Fruit fly (Drosophila melanogaster) whole organism, wandering third instar larva: ENCODE results near the gene Sirt1.
A peak's percentile ranks its signal among the peaks of the same experiment; 100 is the strongest.

Experiments used
- Abd-B ChIP-seq: fragments of >200 bp; optimal IDR thresholded peaks from 2 replicates; lab custom pipeline; 2017; ENCODE audit warnings: missing biosample characterization, missing genetic modification characterization
- CG32264 ChIP-seq: fragments of 200-800 bp; sonication (Bioruptor generic); optimal IDR thresholded peaks from 2 replicates; lab custom pipeline; 2016; ENCODE audit warnings: missing biosample characterization, missing genetic modification characterization
- CG9705 ChIP-seq: fragments of 200-800 bp; sonication (Bioruptor generic); optimal IDR thresholded peaks from 2 replicates; lab custom pipeline; 2018; ENCODE audit warnings: missing biosample characterization, mild to moderate bottlenecking, missing genetic modification characterization
- CrebA ChIP-seq: fragments of 200-800 bp; sonication (Bioruptor generic); optimal IDR thresholded peaks from 2 replicates; lab custom pipeline; 2016; ENCODE audit warnings: missing biosample characterization, mild to moderate bottlenecking, missing genetic modification characterization, borderline replicate concordance
- Dfd ChIP-seq: fragments of >200 bp; optimal IDR thresholded peaks from 2 replicates; lab custom pipeline; 2017; ENCODE audit warnings: missing biosample characterization, missing genetic modification characterization
- Dif ChIP-seq: fragments of 200-275, 200-300 bp; sonication (Bioruptor generic); optimal IDR thresholded peaks from 2 replicates; lab custom pipeline; 2018; ENCODE audit warnings: missing biosample characterization, missing genetic modification characterization; ENCODE audit not compliant: partially characterized antibody
- GATAd ChIP-seq: sonication (Bioruptor generic); optimal IDR thresholded peaks from 2 replicates; lab custom pipeline; 2016; ENCODE audit warnings: missing biosample characterization, missing genetic modification characterization
- HLH106 ChIP-seq: fragments of 200-800 bp; optimal IDR thresholded peaks from 3 replicates; lab custom pipeline; 2019; ENCODE audit warnings: missing biosample characterization, mild to moderate bottlenecking, missing genetic modification characterization, moderate library complexity
- Hnf4 ChIP-seq: fragments of 200-800 bp; sonication (Bioruptor generic); optimal IDR thresholded peaks from 2 replicates; lab custom pipeline; 2016; ENCODE audit warnings: missing biosample characterization, mild to moderate bottlenecking, missing genetic modification characterization
- Hr78 ChIP-seq: fragments of >200 bp; optimal IDR thresholded peaks from 2 replicates; lab custom pipeline; 2017; ENCODE audit warnings: missing biosample characterization, missing genetic modification characterization
- Hr83 ChIP-seq: fragments of 200-300 bp; sonication (Bioruptor generic); optimal IDR thresholded peaks from 2 replicates; lab custom pipeline; 2016; ENCODE audit warnings: missing biosample characterization, mild to moderate bottlenecking, missing genetic modification characterization, moderate library complexity; ENCODE audit not compliant: poor library complexity, severe bottlenecking
- Jra ChIP-seq: sonication (Bioruptor generic); optimal IDR thresholded peaks from 2 replicates; lab custom pipeline; 2016; ENCODE audit warnings: missing biosample characterization, missing genetic modification characterization
- Mio ChIP-seq: sonication (Bioruptor generic); optimal IDR thresholded peaks from 2 replicates; lab custom pipeline; 2016; ENCODE audit warnings: missing biosample characterization, missing genetic modification characterization
- Myc ChIP-seq: fragments of >200 bp; optimal IDR thresholded peaks from 2 replicates; lab custom pipeline; 2017
- N ChIP-seq: fragments of >200 bp; optimal IDR thresholded peaks from 2 replicates; lab custom pipeline; 2018; ENCODE audit warnings: missing biosample characterization, missing external identifiers, missing genetic modification characterization
- OdsH ChIP-seq: fragments of 200-800 bp; sonication (Bioruptor generic); optimal IDR thresholded peaks from 2 replicates; lab custom pipeline; 2016; ENCODE audit warnings: missing biosample characterization, mild to moderate bottlenecking, missing genetic modification characterization
- Rel ChIP-seq, 2 experiments: fragments of 200-800 bp; sonication (Bioruptor generic) in 1 of 2; optimal IDR thresholded peaks; 2 replicates in 1 of 2; 3 replicates in 1 of 2; lab custom pipeline; 2016 to 2019; ENCODE audit warnings: mild to moderate bottlenecking in 2 of 2, missing biosample characterization in 2 of 2, missing genetic modification characterization in 2 of 2, moderate library complexity in 1 of 2
- Sp1 ChIP-seq: fragments of 200-800 bp; sonication (Bioruptor generic); optimal IDR thresholded peaks from 3 replicates; lab custom pipeline; 2019; ENCODE audit warnings: missing biosample characterization, mild to moderate bottlenecking, missing genetic modification characterization, moderate library complexity
- Vsx2 ChIP-seq: fragments of 200-300, 225-300 bp; sonication (Bioruptor generic); optimal IDR thresholded peaks from 2 replicates; lab custom pipeline; 2018; ENCODE audit warnings: missing biosample characterization, missing genetic modification characterization; ENCODE audit not compliant: partially characterized antibody
- br ChIP-seq: fragments of 200-800 bp; sonication (Bioruptor generic); optimal IDR thresholded peaks from 2 replicates; lab custom pipeline; 2016; ENCODE audit warnings: missing biosample characterization, missing genetic modification characterization
- brk ChIP-seq: fragments of 200-800 bp; sonication (Bioruptor generic); optimal IDR thresholded peaks from 2 replicates; lab custom pipeline; 2016; ENCODE audit warnings: missing biosample characterization, mild to moderate bottlenecking, missing genetic modification characterization
- dl ChIP-seq, 2 experiments: fragments of 175-275, 200-275 bp in 1 of 2; fragments of 200-275 bp in 1 of 2; sonication (Bioruptor generic); optimal IDR thresholded peaks; lab custom pipeline; 2018; ENCODE audit warnings: mild to moderate bottlenecking in 2 of 2, missing biosample characterization in 2 of 2, missing genetic modification characterization in 2 of 2, moderate library complexity in 2 of 2; ENCODE audit not compliant: partially characterized antibody in 2 of 2, insufficient read depth in 1 of 2
- dmrt93B ChIP-seq: fragments of 200-800 bp; sonication (Bioruptor generic); optimal IDR thresholded peaks from 2 replicates; lab custom pipeline; 2018; ENCODE audit warnings: missing biosample characterization, mild to moderate bottlenecking, missing genetic modification characterization
- dsf ChIP-seq: sonication (Bioruptor generic); optimal IDR thresholded peaks from 2 replicates; lab custom pipeline; 2016; ENCODE audit warnings: missing biosample characterization, missing genetic modification characterization, borderline replicate concordance
- ey ChIP-seq: fragments of 200-800 bp; sonication (Bioruptor generic); optimal IDR thresholded peaks from 2 replicates; lab custom pipeline; 2016; ENCODE audit warnings: missing biosample characterization, missing genetic modification characterization
- foxo ChIP-seq, 2 experiments: fragments of 200-800 bp; sonication (Bioruptor generic); optimal IDR thresholded peaks; 2 replicates in 1 of 2; 3 replicates in 1 of 2; lab custom pipeline; 2016 to 2017; ENCODE audit warnings: missing biosample characterization in 2 of 2, missing genetic modification characterization in 2 of 2
- fru ChIP-seq: fragments of 200-800 bp; sonication (Bioruptor generic); optimal IDR thresholded peaks from 3 replicates; lab custom pipeline; 2016; ENCODE audit warnings: missing biosample characterization, mild to moderate bottlenecking, missing genetic modification characterization
- h ChIP-seq: fragments of 200-800 bp; sonication (Bioruptor generic); optimal IDR thresholded peaks from 3 replicates; lab custom pipeline; 2016; ENCODE audit warnings: missing biosample characterization, mild to moderate bottlenecking, missing genetic modification characterization
- jim ChIP-seq: fragments of 175-275, 200-325 bp; sonication (Bioruptor generic); optimal IDR thresholded peaks from 2 replicates; lab custom pipeline; 2016; ENCODE audit warnings: missing biosample characterization, mild to moderate bottlenecking, missing genetic modification characterization
- lola ChIP-seq: fragments of >200 bp; optimal IDR thresholded peaks from 2 replicates; lab custom pipeline; 2017; ENCODE audit warnings: missing biosample characterization, missing genetic modification characterization
- pan ChIP-seq: fragments of >200 bp; optimal IDR thresholded peaks from 2 replicates; lab custom pipeline; 2017
- psq ChIP-seq: fragments of 200-800 bp; sonication (Bioruptor generic); optimal IDR thresholded peaks from 3 replicates; lab custom pipeline; 2017; ENCODE audit warnings: missing biosample characterization, mild to moderate bottlenecking, missing genetic modification characterization, moderate library complexity
- rgr ChIP-seq: fragments of 200-800 bp; sonication (Bioruptor generic); optimal IDR thresholded peaks from 3 replicates; lab custom pipeline; 2016; ENCODE audit warnings: missing biosample characterization, mild to moderate bottlenecking, missing genetic modification characterization
- sage ChIP-seq: fragments of 200-800 bp; sonication (Bioruptor generic); optimal IDR thresholded peaks from 2 replicates; lab custom pipeline; 2016; ENCODE audit warnings: missing biosample characterization, mild to moderate bottlenecking, missing genetic modification characterization
- sv ChIP-seq: fragments of 200-800 bp; sonication (Bioruptor generic); optimal IDR thresholded peaks from 3 replicates; lab custom pipeline; 2016; ENCODE audit warnings: missing biosample characterization, missing genetic modification characterization
- tai ChIP-seq: sonication (Bioruptor generic); optimal IDR thresholded peaks from 2 replicates; lab custom pipeline; 2016; ENCODE audit warnings: missing biosample characterization, missing genetic modification characterization
- usp ChIP-seq: fragments of >200 bp; optimal IDR thresholded peaks from 2 replicates; lab custom pipeline; 2017; ENCODE audit warnings: missing biosample characterization, missing genetic modification characterization
- woc ChIP-seq: sonication (Bioruptor generic); optimal IDR thresholded peaks from 2 replicates; lab custom pipeline; 2016; ENCODE audit warnings: missing biosample characterization, mild to moderate bottlenecking, missing genetic modification characterization

The Sirt1 gene

dm6 chr2L:13143522-13143921 lies 21.8 kb upstream of the Sirt1 start, which contains the start of gene CG16978:
TSS of gene CG16978 (minus strand) at chr2L:13143622.
- TF ChIP-seq dl (GFP tag; optimal IDR thresholded peaks at IDR 0.05; lab: Kevin White, UChicago; ENCODE audit: insufficient read depth in 1 of 2, partially characterized antibody in 2 of 2) (no peak), h (GFP tag; lab: Kevin White, UChicago) (no peak), Abd-B (GFP tag; lab: Kevin White, UChicago) (no peak)
- TF ChIP-seq, all 38 proteins: peak for 0

- TF ChIP-seq Hnf4 (GFP tag; lab: Kevin White, UChicago) (peak; percentile 25), h (GFP tag; lab: Kevin White, UChicago) (peak; percentile 60), usp (GFP tag; lab: Kevin White, UChicago) (no peak), CG32264 (no peak), CG9705 (GFP tag; lab: Kevin White, UChicago) (no peak), Vsx2 (GFP tag; lab: Kevin White, UChicago) (no peak), psq (GFP tag; lab: Kevin White, UChicago) (peak; percentile 16), pan (lab: Kevin White, UChicago) (no peak), fru (peak; percentile 44), Myc (no peak), Jra (GFP tag; lab: Kevin White, UChicago) (no peak), sage (GFP tag; lab: Kevin White, UChicago) (no peak), woc (GFP tag; lab: Kevin White, UChicago) (peak; percentile 33), Dfd (GFP tag; lab: Kevin White, UChicago) (no peak), br (GFP tag; lab: Kevin White, UChicago) (peak; percentile 2), Hr78 (GFP tag; lab: Kevin White, UChicago) (no peak), sv (GFP tag; lab: Kevin White, UChicago) (peak; percentile 56), rgr (GFP tag; lab: Kevin White, UChicago) (peak; percentile 67), Dif (GFP tag; lab: Kevin White, UChicago) (no peak), OdsH (GFP tag; lab: Kevin White, UChicago) (peak; percentile 41), Abd-B (GFP tag; lab: Kevin White, UChicago) (no peak), foxo (GFP tag; optimal IDR thresholded peaks at IDR 0.05; lab: Kevin White, UChicago) (peak in 1 of 2 experiments; percentile 57), lola (GFP tag; lab: Kevin White, UChicago) (no peak), HLH106 (peak; percentile 41), dmrt93B (GFP tag; lab: Kevin White, UChicago) (no peak), dsf (GFP tag; lab: Kevin White, UChicago) (no peak), ey (peak; percentile 46), brk (GFP tag; lab: Kevin White, UChicago) (no peak)
Observed at dm6 chr2L:13145035-13145683, 20.2 kb upstream of the Sirt1 start.

- TF ChIP-seq Vsx2 (GFP tag; lab: Kevin White, UChicago) (no peak), Dfd (GFP tag; lab: Kevin White, UChicago) (no peak), tai (GFP tag; lab: Kevin White, UChicago) (no peak), sage (GFP tag; lab: Kevin White, UChicago) (no peak), Dif (GFP tag; lab: Kevin White, UChicago) (no peak), GATAd (GFP tag; lab: Kevin White, UChicago) (no peak), Abd-B (GFP tag; lab: Kevin White, UChicago) (no peak), dl (GFP tag; optimal IDR thresholded peaks at IDR 0.05; lab: Kevin White, UChicago; ENCODE audit: insufficient read depth in 1 of 2, partially characterized antibody in 2 of 2) (no peak), Hr78 (GFP tag; lab: Kevin White, UChicago) (no peak), rgr (GFP tag; lab: Kevin White, UChicago) (peak; percentile 16), Mio (no peak), dsf (GFP tag; lab: Kevin White, UChicago) (no peak), dmrt93B (GFP tag; lab: Kevin White, UChicago) (peak; percentile 3), brk (GFP tag; lab: Kevin White, UChicago) (no peak), pan (lab: Kevin White, UChicago) (no peak), lola (GFP tag; lab: Kevin White, UChicago) (no peak), woc (GFP tag; lab: Kevin White, UChicago) (no peak), jim (no peak), sv (GFP tag; lab: Kevin White, UChicago) (no peak), Jra (GFP tag; lab: Kevin White, UChicago) (no peak), fru (no peak), psq (GFP tag; lab: Kevin White, UChicago) (peak; percentile 46), OdsH (GFP tag; lab: Kevin White, UChicago) (peak; percentile 20), Hr83 (GFP tag; lab: Kevin White, UChicago) (no peak), foxo (GFP tag; optimal IDR thresholded peaks at IDR 0.05; lab: Kevin White, UChicago) (peak in 1 of 2 experiments; percentile 38), N (GFP tag; lab: Kevin White, UChicago) (no peak), CG32264 (no peak), ey (no peak), br (GFP tag; lab: Kevin White, UChicago) (no peak), Sp1 (GFP tag; lab: Kevin White, UChicago) (peak; percentile 54), Hnf4 (GFP tag; lab: Kevin White, UChicago) (no peak), Rel (GFP tag; optimal IDR thresholded peaks at IDR 0.05; lab: Kevin White, UChicago) (no peak), Rel (tag; optimal IDR thresholded peaks at IDR 0.05; lab: Kevin White, UChicago) (no peak), Myc (no peak), CrebA (GFP tag; lab: Kevin White, UChicago) (no peak), h (GFP tag; lab: Kevin White, UChicago) (no peak), HLH106 (peak; percentile 62), usp (GFP tag; lab: Kevin White, UChicago) (no peak), CG9705 (GFP tag; lab: Kevin White, UChicago) (no peak)
- TF ChIP-seq, all 38 proteins: peak for 7
Observed at dm6 chr2L:13146254-13146653, 19.1 kb upstream of the Sirt1 start.
